Fruit fly (Drosophila melanogaster): ENCODE measurements around the gene CG18788.

DNA sequence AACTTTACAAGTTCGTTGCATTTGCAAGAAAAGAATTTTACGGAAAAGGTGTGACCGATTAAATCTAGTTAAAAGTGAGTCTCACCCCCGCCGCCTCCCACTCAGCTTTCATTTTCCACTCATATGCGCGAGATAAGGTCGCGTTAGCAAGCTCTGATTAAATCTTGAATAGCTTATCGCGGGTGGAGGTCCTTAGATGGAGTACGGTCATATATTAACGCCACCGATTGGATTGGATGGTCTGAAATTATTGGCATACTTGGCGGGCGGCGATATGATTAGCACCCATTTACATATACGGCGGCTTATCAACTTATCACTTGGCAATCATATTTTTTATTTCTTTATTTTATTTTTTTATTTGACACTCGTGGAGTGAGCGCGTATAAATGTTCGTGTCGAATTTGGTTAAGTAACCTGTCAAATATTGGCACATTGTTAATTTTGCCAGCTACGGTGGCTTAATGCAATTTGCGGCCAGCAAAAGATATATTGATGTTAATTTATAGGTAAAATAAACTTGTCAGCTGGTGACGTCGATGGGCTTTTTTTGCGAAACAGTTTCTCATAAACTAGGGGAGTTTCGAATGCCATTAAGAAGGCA, 4.3 kb upstream of the CG18788 start:
- no peak for TF ChIP-seq psq (optimal IDR thresholded peaks at IDR 0.05)
- no peak for TF ChIP-seq CG8478 (optimal IDR thresholded peaks at IDR 0.05)
- TF ChIP-seq EcR (GFP tag; optimal IDR thresholded peaks at IDR 0.05), result no peak
